Worm (Caenorhabditis elegans) whole organism, mixed stage, embryonic: ENCODE measurements around the gene best-12.

Experiments used
- lsy-2 ChIP-seq: fragments of 150-350 bp; optimal IDR thresholded peaks from 2 replicates; lab custom pipeline; 2014; ENCODE audit warnings: missing biosample characterization, missing genetic modification characterization
- nhr-76 ChIP-seq: sonication (generic microtip); optimal IDR thresholded peaks from 2 replicates; lab custom pipeline; 2017; ENCODE audit warnings: missing biosample characterization, missing genetic modification characterization
- unc-62 ChIP-seq: fragments of 150-350 bp; optimal IDR thresholded peaks from 2 replicates; lab custom pipeline; 2014; ENCODE audit warnings: missing biosample characterization, missing genetic modification reagents, missing genetic modification characterization

DNA sequence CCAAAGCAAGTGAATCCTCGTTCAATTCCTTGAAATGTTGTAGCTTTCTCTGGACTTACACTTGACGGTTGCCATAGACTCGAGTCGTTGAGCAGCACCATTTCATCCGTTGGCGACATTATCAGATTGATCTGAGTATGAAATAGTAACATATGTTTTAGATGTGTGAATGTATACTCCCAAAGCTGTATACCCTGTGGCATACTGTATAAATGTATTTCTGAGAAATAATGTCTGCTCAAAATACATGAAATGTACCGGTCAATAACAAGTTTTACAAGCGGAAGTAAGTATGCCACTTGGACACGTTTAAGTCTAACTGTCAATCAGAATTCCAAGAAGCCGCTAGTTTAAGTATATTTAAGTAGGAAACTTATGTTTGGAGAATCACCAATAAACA lies 39.7 kb upstream of the best-12 start, which contains the start of gene str-233:
- TF ChIP-seq unc-62 (GFP tag; lab: Kevin White, UChicago), result no peak
- TF ChIP-seq nhr-76 (tag; lab: Kevin White, UChicago), result no peak
- no peak for TF ChIP-seq lsy-2 (tag; lab: Kevin White, UChicago)
